Worm (Caenorhabditis elegans) whole organism, L4 larva: Measurements from ENCODE around the gene str-77.

Experiments used
- D1046.2 ChIP-seq: fragments of 200-800 bp; sonication (Bioruptor generic); IDR thresholded peaks from 2 replicates; pipeline ENCODE4 v1.3.6; 2022; ENCODE audit warnings: missing genetic modification characterization, missing compliant biosample characterization
- ceh-20 ChIP-seq: fragments of 200-800 bp; sonication (Bioruptor generic); IDR thresholded peaks from 2 replicates; pipeline ENCODE4 v1.3.6; 2022; ENCODE audit warnings: missing genetic modification reagents, missing genetic modification characterization, missing compliant biosample characterization
- ceh-32 ChIP-seq: sonication (generic microtip); optimal IDR thresholded peaks from 2 replicates; lab custom pipeline; 2016; ENCODE audit warnings: mild to moderate bottlenecking, missing genetic modification characterization, missing compliant biosample characterization; ENCODE audit not compliant: poor library complexity
- ces-1 ChIP-seq: fragments of 150-350 bp; sonication (generic microtip); optimal IDR thresholded peaks from 4 replicates; lab custom pipeline; 2014; ENCODE audit warnings: missing biosample characterization, missing genetic modification reagents, missing genetic modification characterization
- ctbp-1 ChIP-seq: fragments of 200-800 bp; sonication (Bioruptor generic); IDR thresholded peaks from 2 replicates; pipeline ENCODE4 v1.3.6; 2022; ENCODE audit warnings: missing genetic modification reagents, missing genetic modification characterization, missing compliant biosample characterization
- daf-16 ChIP-seq, 3 experiments: sonication (generic microtip); optimal IDR thresholded peaks; 2 replicates each; lab custom pipeline; 2016 to 2017; ENCODE audit warnings: missing genetic modification characterization in 3 of 3, missing genetic modification reagents in 3 of 3, mild to moderate bottlenecking in 2 of 3, missing compliant biosample characterization in 2 of 3, missing biosample characterization in 1 of 3, moderate library complexity in 1 of 3
- dmd-6 ChIP-seq: fragments of 200-800 bp; sonication (Bioruptor generic); IDR thresholded peaks from 2 replicates; pipeline ENCODE4 v1.3.6; 2022; ENCODE audit warnings: missing genetic modification reagents, missing genetic modification characterization, missing compliant biosample characterization
- dve-1 ChIP-seq: sonication (generic microtip); optimal IDR thresholded peaks from 2 replicates; lab custom pipeline; 2017; ENCODE audit warnings: antibody characterized with exemption, mild to moderate bottlenecking, missing genetic modification characterization, missing compliant biosample characterization; ENCODE audit not compliant: insufficient read depth
- fkh-10 ChIP-seq: fragments of 150-350 bp; optimal IDR thresholded peaks from 2 replicates; lab custom pipeline; 2014; ENCODE audit warnings: missing biosample characterization, missing genetic modification reagents, missing genetic modification characterization
- gei-8 ChIP-seq: fragments of 200-800 bp; sonication (Bioruptor generic); optimal IDR thresholded peaks from 2 replicates; lab custom pipeline; 2018; ENCODE audit warnings: mild to moderate bottlenecking, missing genetic modification characterization, missing compliant biosample characterization
- hlh-11 ChIP-seq: fragments of 200-800 bp; sonication (Bioruptor generic); optimal IDR thresholded peaks from 2 replicates; lab custom pipeline; 2018; ENCODE audit warnings: mild to moderate bottlenecking, missing genetic modification characterization, missing compliant biosample characterization
- lin-15B ChIP-seq: fragments of 150-350 bp; sonication (generic microtip); optimal IDR thresholded peaks from 3 replicates; lab custom pipeline; 2014; ENCODE audit warnings: missing biosample characterization, missing genetic modification characterization
- lin-29 ChIP-seq: fragments of 200-800 bp; sonication (Bioruptor generic); IDR thresholded peaks from 2 replicates; pipeline ENCODE4 v1.3.6; 2022; ENCODE audit warnings: missing genetic modification reagents, missing genetic modification characterization, missing compliant biosample characterization
- madf-9 ChIP-seq: fragments of 200-800 bp; sonication (Bioruptor generic); conservative IDR thresholded peaks from 2 replicates; pipeline ENCODE4 v1.3.6; 2022; ENCODE audit warnings: missing genetic modification reagents, missing genetic modification characterization, missing compliant biosample characterization
- mdl-1 ChIP-seq, 2 experiments: fragments of 150-350 bp in 1 of 2; sonication (generic microtip) in 1 of 2; optimal IDR thresholded peaks; 2 replicates each; lab custom pipeline; 2014 to 2017; ENCODE audit warnings: missing biosample characterization in 2 of 2, missing genetic modification characterization in 2 of 2
- mxl-3 ChIP-seq: fragments of 200-800 bp; sonication (Bioruptor generic); optimal IDR thresholded peaks from 2 replicates; lab custom pipeline; 2018; ENCODE audit warnings: mild to moderate bottlenecking, missing genetic modification characterization, missing compliant biosample characterization
- nhr-10 ChIP-seq: fragments of 150-350 bp; optimal IDR thresholded peaks from 2 replicates; lab custom pipeline; 2014; ENCODE audit warnings: missing biosample characterization, missing genetic modification characterization
- nhr-102 ChIP-seq: sonication (generic microtip); optimal IDR thresholded peaks from 2 replicates; lab custom pipeline; 2016; ENCODE audit warnings: mild to moderate bottlenecking, missing genetic modification characterization, moderate library complexity, missing compliant biosample characterization
- nhr-28 ChIP-seq: fragments of 150-350 bp; optimal IDR thresholded peaks from 2 replicates; lab custom pipeline; 2014; ENCODE audit warnings: missing biosample characterization, missing genetic modification characterization
- nhr-48 ChIP-seq: sonication (generic microtip); optimal IDR thresholded peaks from 2 replicates; lab custom pipeline; 2016; ENCODE audit warnings: mild to moderate bottlenecking, missing genetic modification characterization, missing compliant biosample characterization
- nhr-77 ChIP-seq: fragments of 150-350 bp; optimal IDR thresholded peaks from 2 replicates; lab custom pipeline; 2014; ENCODE audit warnings: missing biosample characterization, missing genetic modification characterization
- pha-4 ChIP-seq, 2 experiments: fragments of 150-350 bp in 1 of 2; fragments of 200-800 bp in 1 of 2; sonication (Bioruptor generic) in 1 of 2; IDR thresholded peaks in 1 of 2; optimal IDR thresholded peaks in 1 of 2; 2 replicates each; pipeline versions ENCODE4 v1.3.6 to Lab custom; 2014 to 2022; ENCODE audit warnings: missing genetic modification characterization in 2 of 2, missing genetic modification reagents in 2 of 2, missing biosample characterization in 1 of 2, missing compliant biosample characterization in 1 of 2
- php-3 ChIP-seq: fragments of 200-800 bp; sonication (Bioruptor generic); IDR thresholded peaks from 2 replicates; pipeline ENCODE4 v1.3.6; 2022; ENCODE audit warnings: missing genetic modification reagents, missing genetic modification characterization, missing compliant biosample characterization
- pqm-1 ChIP-seq: sonication (generic microtip); optimal IDR thresholded peaks from 2 replicates; lab custom pipeline; 2017; ENCODE audit warnings: missing biosample characterization, missing genetic modification characterization
- rbr-2 ChIP-seq: sonication (generic microtip); optimal IDR thresholded peaks from 2 replicates; lab custom pipeline; 2016; ENCODE audit warnings: missing genotype, missing genetic modification characterization, missing compliant biosample characterization
- set-16 ChIP-seq: fragments of 200-800 bp; sonication (Bioruptor generic); IDR thresholded peaks from 2 replicates; pipeline ENCODE4 v1.3.6; 2022; ENCODE audit warnings: missing genetic modification reagents, missing genetic modification characterization, missing compliant biosample characterization
- snpc-1.2 ChIP-seq: fragments of 200-800 bp; sonication (Bioruptor generic); IDR thresholded peaks from 2 replicates; pipeline ENCODE4 v1.3.6; 2022; ENCODE audit warnings: missing genetic modification reagents, missing genetic modification characterization, missing compliant biosample characterization
- snpc-4 ChIP-seq: fragments of 150-350 bp; optimal IDR thresholded peaks from 2 replicates; lab custom pipeline; 2014; ENCODE audit warnings: missing biosample characterization, missing genetic modification characterization
- spr-3 ChIP-seq: fragments of 200-800 bp; sonication (Bioruptor generic); optimal IDR thresholded peaks from 2 replicates; lab custom pipeline; 2018; ENCODE audit warnings: mild to moderate bottlenecking, missing genetic modification characterization, missing compliant biosample characterization
- tra-1 ChIP-seq: fragments of 200-800 bp; sonication (Bioruptor generic); IDR thresholded peaks from 2 replicates; pipeline ENCODE4 v1.3.6; 2022; ENCODE audit warnings: missing genetic modification reagents, missing genetic modification characterization, missing compliant biosample characterization
- unc-130 ChIP-seq: sonication (generic microtip); optimal IDR thresholded peaks from 2 replicates; lab custom pipeline; 2016; ENCODE audit warnings: missing genetic modification reagents, missing genetic modification characterization, missing compliant biosample characterization
- vab-7 ChIP-seq: fragments of 200-800 bp; sonication (Bioruptor generic); IDR thresholded peaks from 2 replicates; pipeline ENCODE4 v1.3.6; 2022; ENCODE audit warnings: missing genetic modification reagents, missing genetic modification characterization, missing compliant biosample characterization

The str-77 gene

DNA sequence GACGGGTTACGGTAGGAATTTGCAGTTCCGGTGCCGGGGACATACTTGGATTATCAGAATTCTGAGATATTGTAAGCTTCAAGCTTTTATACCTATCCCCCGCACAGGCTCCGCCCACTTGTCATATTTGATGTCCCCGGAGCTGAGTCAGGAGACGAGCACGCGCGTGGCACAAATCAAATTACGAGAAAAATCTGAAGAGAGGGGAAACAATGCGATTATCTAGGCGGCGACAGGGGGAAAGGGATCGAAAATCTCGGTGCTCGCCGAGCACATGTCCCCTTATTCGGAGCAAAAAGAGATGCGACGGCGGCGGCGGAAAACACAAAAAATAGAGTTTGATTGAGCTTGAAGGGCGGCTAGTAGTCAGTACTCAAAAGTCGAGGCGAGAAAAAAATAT, 30.4 kb downstream of the str-77 start, which contains the start of gene R12G8.1:
R12G8.1 (minus strand) TSS at position 63 of the 400 bp plus-strand sequence.
- peak; percentile 86 for TF ChIP-seq ces-1 (GFP tag; lab: Kevin White, UChicago)
- no peak for TF ChIP-seq gei-8
- TF ChIP-seq snpc-1.2 (GFP tag; lab: Robert Waterston, UW): no peak
- TF ChIP-seq fkh-10 (GFP tag; lab: Kevin White, UChicago): peak; percentile 88
- no peak for TF ChIP-seq madf-9
- TF ChIP-seq spr-3 (GFP tag; lab: Kevin White, UChicago): no peak
- peak; percentile 70 for TF ChIP-seq ctbp-1 (GFP tag; lab: Robert Waterston, UW)
- peak; percentile 49 for TF ChIP-seq set-16 (GFP tag; lab: Robert Waterston, UW)
- TF ChIP-seq unc-130: no peak
- TF ChIP-seq ceh-32: peak; percentile 26
- TF ChIP-seq lin-29 (GFP tag; lab: Robert Waterston, UW): no peak
- TF ChIP-seq rbr-2 (tag; lab: Kevin White, UChicago): peak; percentile 17

ce11 chrV:17752340-17752739, 33.6 kb downstream of the str-77 start:
- TF ChIP-seq dve-1 (tag; lab: Kevin White, UChicago) (peak; percentile 69), nhr-48 (tag; lab: Kevin White, UChicago) (peak; percentile 38), rbr-2 (tag; lab: Kevin White, UChicago) (no peak), tra-1 (GFP tag; lab: Robert Waterston, UW) (peak; percentile 48; the same call in 1 of the 2 replicates), pqm-1 (tag; lab: Kevin White, UChicago) (peak; percentile 85), php-3 (GFP tag; lab: Robert Waterston, UW) (0 out of 2 replicates have a peak, but pooled peaks have one; percentile 49), spr-3 (GFP tag; lab: Kevin White, UChicago) (no peak), mdl-1 (tag; optimal IDR thresholded peaks at IDR 0.05; lab: Kevin White, UChicago) (no peak), ceh-20 (GFP tag; lab: Robert Waterston, UW) (0 out of 2 replicates have a peak, but pooled peaks have one; percentile 36), hlh-11 (tag; lab: Kevin White, UChicago) (peak; percentile 66), nhr-28 (tag; lab: Kevin White, UChicago) (peak; percentile 92), snpc-4 (tag; lab: Kevin White, UChicago) (no peak), dmd-6 (peak; percentile 84), nhr-102 (tag; lab: Kevin White, UChicago) (peak; percentile 37), D1046.2 (no peak), set-16 (GFP tag; lab: Robert Waterston, UW) (no peak), daf-16 (GFP tag; optimal IDR thresholded peaks at IDR 0.05; lab: Kevin White, UChicago) (no peak), daf-16 (tag; optimal IDR thresholded peaks at IDR 0.05; lab: Kevin White, UChicago) (peak; percentile 74), lin-15B (tag; lab: Kevin White, UChicago) (no peak), pha-4 (GFP tag; IDR thresholded peaks at IDR 0.05; lab: Robert Waterston, UW) (no peak), pha-4 (tag; optimal IDR thresholded peaks at IDR 0.05; lab: Kevin White, UChicago) (peak; percentile 62), vab-7 (GFP tag; lab: Robert Waterston, UW) (no peak), nhr-10 (tag; lab: Kevin White, UChicago) (no peak), nhr-77 (peak; percentile 41)

ce11 chrV:17754999-17755398, 36.3 kb downstream of the str-77 start:
- no peak for TF ChIP-seq nhr-10 (tag; lab: Kevin White, UChicago)
- TF ChIP-seq snpc-4 (tag; lab: Kevin White, UChicago): no peak
- no peak for TF ChIP-seq daf-16 (GFP tag; optimal IDR thresholded peaks at IDR 0.05; lab: Kevin White, UChicago)
- TF ChIP-seq daf-16 (tag; optimal IDR thresholded peaks at IDR 0.05; lab: Kevin White, UChicago): peak; percentile 68
- peak; percentile 31 for TF ChIP-seq dve-1 (tag; lab: Kevin White, UChicago)
- no peak for TF ChIP-seq nhr-102 (tag; lab: Kevin White, UChicago)
- TF ChIP-seq mxl-3 (GFP tag; lab: Kevin White, UChicago): no peak
- TF ChIP-seq dmd-6: peak; percentile 42; the same call in 1 of the 2 replicates
- TF ChIP-seq nhr-28 (tag; lab: Kevin White, UChicago): peak; percentile 66
- peak; percentile 75 for TF ChIP-seq pqm-1 (tag; lab: Kevin White, UChicago)
